Worm (Caenorhabditis elegans) whole organism, L1 larva: ENCODE data around the gene T16G1.18.

Experiments used
- C16A3.4 ChIP-seq: fragments of 150-350 bp; optimal IDR thresholded peaks from 2 replicates; lab custom pipeline; 2014; ENCODE audit warnings: missing biosample characterization, missing genetic modification characterization
- C34B4.2 ChIP-seq: sonication (generic microtip); optimal IDR thresholded peaks from 2 replicates; lab custom pipeline; 2017; ENCODE audit warnings: mild to moderate bottlenecking, missing genetic modification characterization, missing compliant biosample characterization
- F16B12.6 ChIP-seq: fragments of 150-350 bp; optimal IDR thresholded peaks from 2 replicates; lab custom pipeline; 2014; ENCODE audit warnings: missing biosample characterization, missing genetic modification characterization
- ama-1 ChIP-seq: fragments of 150-350 bp; optimal IDR thresholded peaks from 2 replicates; lab custom pipeline; 2014
- blmp-1 ChIP-seq: fragments of 150-350 bp; optimal IDR thresholded peaks from 2 replicates; lab custom pipeline; 2014; ENCODE audit warnings: missing biosample characterization, missing genetic modification characterization
- ceh-88 ChIP-seq: fragments of 200-800 bp; sonication (Bioruptor generic); IDR thresholded peaks from 2 replicates; pipeline ENCODE4 v1.3.6; 2022; ENCODE audit warnings: missing genetic modification characterization, missing compliant biosample characterization
- ceh-90 ChIP-seq: sonication (generic microtip); optimal IDR thresholded peaks from 2 replicates; lab custom pipeline; 2016; ENCODE audit warnings: missing genetic modification characterization, missing compliant biosample characterization
- ces-1 ChIP-seq: fragments of 150-350 bp; optimal IDR thresholded peaks from 2 replicates; lab custom pipeline; 2014; ENCODE audit warnings: missing biosample characterization, missing genetic modification reagents, missing genetic modification characterization
- dpl-1 ChIP-seq, 3 experiments: fragments of 150-350 bp in 2 of 3; sonication (generic microtip) in 1 of 3; optimal IDR thresholded peaks; 2 replicates each; lab custom pipeline; 2014 to 2017; ENCODE audit warnings: missing biosample characterization in 3 of 3, missing genetic modification characterization in 3 of 3, missing genetic modification reagents in 3 of 3
- dsc-1 ChIP-seq: sonication (generic microtip); optimal IDR thresholded peaks from 2 replicates; lab custom pipeline; 2016; ENCODE audit warnings: mild to moderate bottlenecking, missing genetic modification characterization, missing compliant biosample characterization
- efl-1 ChIP-seq, 4 experiments: fragments of 150-350 bp; optimal IDR thresholded peaks in 3 of 4; peaks in 1 of 4; 1 replicate in 1 of 4; 2 replicates in 3 of 4; lab custom pipeline; 2014; ENCODE audit warnings: missing biosample characterization in 2 of 4, missing genetic modification characterization in 2 of 4, missing genetic modification reagents in 2 of 4
- efl-3 ChIP-seq: fragments of 200-800 bp; sonication (Bioruptor generic); optimal IDR thresholded peaks from 2 replicates; lab custom pipeline; 2018; ENCODE audit warnings: mild to moderate bottlenecking, missing genetic modification characterization, missing compliant biosample characterization
- elt-2 ChIP-seq: sonication (generic microtip); optimal IDR thresholded peaks from 2 replicates; lab custom pipeline; 2016; ENCODE audit warnings: missing genetic modification characterization, mild to moderate bottlenecking, inconsistent platforms, missing compliant biosample characterization, missing genetic modification reagents
- elt-3 ChIP-seq, 6 experiments: fragments of 150-350 bp in 1 of 6; sonication (generic microtip); optimal IDR thresholded peaks; 2 replicates each; lab custom pipeline; 2017 to 2018; ENCODE audit warnings: missing biosample characterization in 6 of 6, missing genetic modification characterization in 6 of 6, inconsistent platforms in 1 of 6
- ets-5 ChIP-seq: fragments of 200-800 bp; sonication (Bioruptor generic); IDR thresholded peaks from 2 replicates; pipeline ENCODE4 v1.3.6; 2022; ENCODE audit warnings: missing genetic modification characterization, missing compliant biosample characterization
- fkh-10 ChIP-seq: sonication (generic microtip); optimal IDR thresholded peaks from 2 replicates; lab custom pipeline; 2017; ENCODE audit warnings: missing biosample characterization, missing genetic modification reagents, missing genetic modification characterization
- fkh-4 ChIP-seq: sonication (generic microtip); optimal IDR thresholded peaks from 2 replicates; lab custom pipeline; 2016; ENCODE audit warnings: missing compliant biosample characterization, missing genetic modification characterization, borderline replicate concordance
- fkh-8 ChIP-seq: sonication (generic microtip); optimal IDR thresholded peaks from 2 replicates; lab custom pipeline; 2016; ENCODE audit warnings: mild to moderate bottlenecking, missing genetic modification characterization, missing compliant biosample characterization
- grh-1 ChIP-seq: fragments of 200-800 bp; sonication (Bioruptor generic); IDR thresholded peaks from 2 replicates; pipeline ENCODE4 v1.3.6; 2022; ENCODE audit warnings: missing genetic modification reagents, missing genetic modification characterization, missing compliant biosample characterization
- hpl-2 ChIP-seq: fragments of 150-350 bp; optimal IDR thresholded peaks from 2 replicates; lab custom pipeline; 2014; ENCODE audit warnings: missing biosample characterization, missing genetic modification reagents, missing genetic modification characterization
- isw-1 ChIP-seq: fragments of 200-800 bp; sonication (Bioruptor generic); IDR thresholded peaks from 2 replicates; pipeline ENCODE4 v1.3.6; 2022; ENCODE audit warnings: missing genetic modification characterization, missing compliant biosample characterization
- lin-14 ChIP-seq: fragments of 200-800 bp; sonication (Bioruptor generic); optimal IDR thresholded peaks from 2 replicates; lab custom pipeline; 2018; ENCODE audit warnings: mild to moderate bottlenecking, missing genetic modification characterization, moderate library complexity, missing compliant biosample characterization
- lin-15B ChIP-seq: fragments of 150-350 bp; sonication (generic microtip); optimal IDR thresholded peaks from 3 replicates; lab custom pipeline; 2014; ENCODE audit warnings: missing biosample characterization, missing genetic modification characterization
- lin-35 ChIP-seq, 2 experiments: fragments of 150-350 bp; optimal IDR thresholded peaks; 2 replicates each; lab custom pipeline; 2014; ENCODE audit warnings: missing biosample characterization in 2 of 2, missing genetic modification characterization in 2 of 2, missing genetic modification reagents in 2 of 2
- lir-3 ChIP-seq: sonication (generic microtip); optimal IDR thresholded peaks from 2 replicates; lab custom pipeline; 2016; ENCODE audit warnings: mild to moderate bottlenecking, missing genetic modification characterization, moderate library complexity, missing compliant biosample characterization; ENCODE audit not compliant: poor library complexity
- lsy-2 ChIP-seq, 2 experiments: fragments of 150-350 bp; optimal IDR thresholded peaks; 2 replicates each; lab custom pipeline; 2014; ENCODE audit warnings: missing biosample characterization in 2 of 2, missing genetic modification characterization in 2 of 2
- mab-9 ChIP-seq: fragments of 200-800 bp; sonication (Bioruptor generic); IDR thresholded peaks from 2 replicates; pipeline ENCODE4 v1.3.6; 2022; ENCODE audit warnings: missing genetic modification reagents, missing genetic modification characterization, missing compliant biosample characterization
- mef-2 ChIP-seq: fragments of 150-350 bp; optimal IDR thresholded peaks from 2 replicates; lab custom pipeline; 2014; ENCODE audit warnings: missing biosample characterization, missing genetic modification characterization
- mep-1 ChIP-seq: fragments of 150-350 bp; optimal IDR thresholded peaks from 2 replicates; lab custom pipeline; 2014; ENCODE audit warnings: missing biosample characterization, missing genetic modification characterization
- nhr-12 ChIP-seq: sonication (generic microtip); optimal IDR thresholded peaks from 2 replicates; lab custom pipeline; 2017; ENCODE audit warnings: missing biosample characterization, missing genetic modification characterization
- nhr-19 ChIP-seq: fragments of 200-800 bp; sonication (Bioruptor generic); conservative IDR thresholded peaks from 2 replicates; pipeline ENCODE4 v1.3.6; 2022; ENCODE audit warnings: missing genetic modification characterization, missing compliant biosample characterization
- nhr-20 ChIP-seq: sonication (generic microtip); optimal IDR thresholded peaks from 2 replicates; lab custom pipeline; 2016; ENCODE audit warnings: mild to moderate bottlenecking, missing genetic modification characterization, missing compliant biosample characterization
- nhr-237 ChIP-seq: fragments of 150-350 bp; optimal IDR thresholded peaks from 2 replicates; lab custom pipeline; 2014; ENCODE audit warnings: missing biosample characterization, missing genetic modification characterization
- nhr-47 ChIP-seq: sonication (generic microtip); optimal IDR thresholded peaks from 2 replicates; lab custom pipeline; 2016; ENCODE audit warnings: mild to moderate bottlenecking, missing genetic modification characterization, moderate library complexity, missing compliant biosample characterization
- nhr-71 ChIP-seq: sonication (generic microtip); optimal IDR thresholded peaks from 2 replicates; lab custom pipeline; 2016; ENCODE audit warnings: mild to moderate bottlenecking, missing genetic modification characterization, moderate library complexity, missing compliant biosample characterization
- nhr-76 ChIP-seq: sonication (generic microtip); optimal IDR thresholded peaks from 2 replicates; lab custom pipeline; 2017; ENCODE audit warnings: missing biosample characterization, missing genetic modification characterization
- nhr-77 ChIP-seq: fragments of 150-350 bp; optimal IDR thresholded peaks from 2 replicates; lab custom pipeline; 2014; ENCODE audit warnings: missing biosample characterization, missing genetic modification characterization
- nhr-84 ChIP-seq: sonication (generic microtip); optimal IDR thresholded peaks from 2 replicates; lab custom pipeline; 2017; ENCODE audit warnings: missing biosample characterization, missing genetic modification characterization
- nhr-90 ChIP-seq: sonication (generic microtip); optimal IDR thresholded peaks from 2 replicates; lab custom pipeline; 2016; ENCODE audit warnings: mild to moderate bottlenecking, missing genetic modification characterization, missing compliant biosample characterization; ENCODE audit not compliant: poor library complexity
- pax-3 ChIP-seq: fragments of 200-800 bp; sonication (Bioruptor generic); optimal IDR thresholded peaks from 2 replicates; lab custom pipeline; 2018; ENCODE audit warnings: mild to moderate bottlenecking, missing genetic modification characterization, moderate library complexity, missing compliant biosample characterization
- pqm-1 ChIP-seq: sonication (generic microtip); optimal IDR thresholded peaks from 3 replicates; lab custom pipeline; 2017; ENCODE audit warnings: missing biosample characterization, missing genetic modification characterization
- rnt-1 ChIP-seq: sonication (generic microtip); optimal IDR thresholded peaks from 2 replicates; lab custom pipeline; 2016; ENCODE audit warnings: mild to moderate bottlenecking, missing genetic modification characterization, moderate library complexity, missing compliant biosample characterization
- snpc-4 ChIP-seq: fragments of 150-350 bp; optimal IDR thresholded peaks from 2 replicates; lab custom pipeline; 2014; ENCODE audit warnings: missing biosample characterization, missing genetic modification characterization
- snu-23 ChIP-seq: sonication (generic microtip); optimal IDR thresholded peaks from 2 replicates; lab custom pipeline; 2016; ENCODE audit warnings: missing genetic modification characterization, missing compliant biosample characterization
- sptf-1 ChIP-seq: fragments of 150-350 bp; optimal IDR thresholded peaks from 2 replicates; lab custom pipeline; 2014; ENCODE audit warnings: missing biosample characterization, missing genetic modification characterization
- sup-37 ChIP-seq: fragments of 200-800 bp; sonication (Bioruptor generic); optimal IDR thresholded peaks from 2 replicates; lab custom pipeline; 2018; ENCODE audit warnings: mild to moderate bottlenecking, missing genetic modification characterization, missing compliant biosample characterization
- swsn-7 ChIP-seq: sonication (generic microtip); optimal IDR thresholded peaks from 2 replicates; lab custom pipeline; 2016; ENCODE audit warnings: missing genetic modification characterization, missing compliant biosample characterization
- tbx-2 ChIP-seq: sonication (generic microtip); optimal IDR thresholded peaks from 2 replicates; lab custom pipeline; 2016; ENCODE audit warnings: missing genetic modification characterization, missing compliant biosample characterization
- tlp-1 ChIP-seq: fragments of 150-350 bp; optimal IDR thresholded peaks from 2 replicates; lab custom pipeline; 2014; ENCODE audit warnings: missing biosample characterization, missing genetic modification characterization
- unc-130 ChIP-seq: fragments of 150-350 bp; optimal IDR thresholded peaks from 2 replicates; lab custom pipeline; 2017; ENCODE audit warnings: missing biosample characterization, missing genetic modification characterization, inconsistent platforms
- unc-86 ChIP-seq: sonication (generic microtip); optimal IDR thresholded peaks from 2 replicates; lab custom pipeline; 2016; ENCODE audit warnings: missing genetic modification characterization, missing compliant biosample characterization
- xbp-1 ChIP-seq: sonication (generic microtip); optimal IDR thresholded peaks from 2 replicates; lab custom pipeline; 2016; ENCODE audit warnings: missing genetic modification characterization, missing compliant biosample characterization

The T16G1.18 gene

ce11 chrV:12950812-12951528 is at the start of gene T16G1.18, which contains the start of gene T16G1.9:
Gene T16G1.18 (plus strand): TSS chrV:12951304.
Gene T16G1.9 (minus strand): TSS chrV:12950862.
- peak in 1 of 6 experiments; percentile 6 for TF ChIP-seq elt-3 (tag; optimal IDR thresholded peaks at IDR 0.05; lab: Kevin White, UChicago)
- TF ChIP-seq nhr-20 (tag; lab: Kevin White, UChicago) = peak; percentile 25
- no peak for TF ChIP-seq nhr-84 (tag; lab: Kevin White, UChicago)
- no peak for TF ChIP-seq fkh-8 (tag; lab: Kevin White, UChicago)
- TF ChIP-seq elt-2 (tag; lab: Kevin White, UChicago) = no peak
- TF ChIP-seq mef-2 (tag; lab: Kevin White, UChicago) = no peak
- peak; percentile 43 for TF ChIP-seq mep-1 (tag; lab: Kevin White, UChicago)
- no peak for TF ChIP-seq ama-1 (lab: Kevin White, UChicago)
- peak in 2 of 3 experiments; percentile 43 to 62 for TF ChIP-seq dpl-1 (GFP tag; optimal IDR thresholded peaks at IDR 0.05; lab: Kevin White, UChicago)
- no peak for TF ChIP-seq tlp-1 (tag; lab: Kevin White, UChicago)
- peak; percentile 14 for TF ChIP-seq tbx-2 (tag; lab: Kevin White, UChicago)
- peak; percentile 77 for TF ChIP-seq lin-14 (GFP tag; lab: Kevin White, UChicago)
- no peak for TF ChIP-seq dsc-1 (tag; lab: Kevin White, UChicago)
- TF ChIP-seq nhr-90 (tag; lab: Kevin White, UChicago) = no peak
- no peak for TF ChIP-seq lir-3
- TF ChIP-seq fkh-10 (GFP tag; lab: Kevin White, UChicago) = no peak
- peak; percentile 7 for TF ChIP-seq F16B12.6
- TF ChIP-seq mab-9 (GFP tag; lab: Robert Waterston, UW) = no peak
- no peak for TF ChIP-seq ceh-90
- TF ChIP-seq nhr-19 (GFP tag; lab: Robert Waterston, UW) = peak; percentile 27; the same call in 1 of the 2 replicates
- no peak for TF ChIP-seq isw-1
- no peak for TF ChIP-seq hpl-2 (GFP tag; lab: Kevin White, UChicago)
- TF ChIP-seq pax-3 (tag; lab: Kevin White, UChicago) = no peak
- no peak for TF ChIP-seq unc-86 (tag; lab: Kevin White, UChicago)
- no peak for TF ChIP-seq unc-130 (tag; lab: Kevin White, UChicago)
- TF ChIP-seq snpc-4 (tag; lab: Kevin White, UChicago) = no peak
- no peak for TF ChIP-seq nhr-237 (tag; lab: Kevin White, UChicago)
- TF ChIP-seq nhr-77 (tag; lab: Kevin White, UChicago) = peak; percentile 30
- TF ChIP-seq xbp-1 = peak; percentile 36
- TF ChIP-seq rnt-1 (tag; lab: Kevin White, UChicago) = peak; percentile 27
- TF ChIP-seq fkh-4 (tag; lab: Kevin White, UChicago) = no peak
- TF ChIP-seq nhr-47 (tag; lab: Kevin White, UChicago) = peak; percentile 24
- no peak for TF ChIP-seq grh-1
- peak; percentile 41 to 67 for TF ChIP-seq lsy-2 (tag; optimal IDR thresholded peaks at IDR 0.05; lab: Kevin White, UChicago)
- TF ChIP-seq nhr-12 (tag; lab: Kevin White, UChicago) = no peak
- TF ChIP-seq lin-15B (tag; lab: Kevin White, UChicago) = peak; percentile 12
- no peak for TF ChIP-seq nhr-76 (tag; lab: Kevin White, UChicago)
- peak; percentile 19 for TF ChIP-seq swsn-7 (tag; lab: Kevin White, UChicago)
- no peak for TF ChIP-seq C34B4.2 (tag; lab: Kevin White, UChicago)
- TF ChIP-seq pqm-1 = no peak
- TF ChIP-seq ces-1 (GFP tag; lab: Kevin White, UChicago) = no peak
- TF ChIP-seq ets-5 (GFP tag; lab: Robert Waterston, UW) = no peak
- peak; percentile 56 for TF ChIP-seq snu-23 (GFP tag; lab: Kevin White, UChicago)
- no peak for TF ChIP-seq efl-3 (GFP tag; lab: Kevin White, UChicago)
- no peak for TF ChIP-seq ceh-88 (GFP tag; lab: Robert Waterston, UW)
- TF ChIP-seq sptf-1 (tag; lab: Kevin White, UChicago) = no peak
- TF ChIP-seq lin-35 (GFP tag; optimal IDR thresholded peaks at IDR 0.05; lab: Kevin White, UChicago) = peak; percentile 52 to 56
- no peak for TF ChIP-seq sup-37
- TF ChIP-seq efl-1 (optimal IDR thresholded peaks at IDR 0.05; lab: Kevin White, UChicago) = peak; percentile 58 to 65
- peak in 1 of 2 experiments; percentile 28 for TF ChIP-seq efl-1 (GFP tag; optimal IDR thresholded peaks at IDR 0.05 in 1 of 2; lab: Kevin White, UChicago)
- TF ChIP-seq C16A3.4 (tag; lab: Kevin White, UChicago) = peak; percentile 9
- TF ChIP-seq blmp-1 (tag; lab: Kevin White, UChicago) = no peak
- TF ChIP-seq nhr-71 = peak; percentile 49
